Fruit fly (Drosophila melanogaster): ENCODE results near the gene CG15282.

dm6 chr2L:14674606-14675100 lies 37.6 kb upstream of the CG15282 start:
- TF ChIP-seq Sp1 (GFP tag; optimal IDR thresholded peaks at IDR 0.05) (peak; percentile 95), Vsx2 (GFP tag; optimal IDR thresholded peaks at IDR 0.05; ENCODE audit: partially characterized antibody) (no peak), Abd-B (GFP tag; optimal IDR thresholded peaks at IDR 0.05) (no peak), Mio (GFP tag; optimal IDR thresholded peaks at IDR 0.05) (no peak), OdsH (GFP tag; optimal IDR thresholded peaks at IDR 0.05) (peak; percentile 86)

Measured in whole organism, wandering third instar larva.